Worm (Caenorhabditis elegans) whole organism, L2 larva: Measurements from ENCODE around the gene egl-13.
A peak's percentile ranks its signal among the peaks of the same experiment; 100 is the strongest.

ENCODE experiments used
- F13H6.1 ChIP-seq: sonication (generic microtip); optimal IDR thresholded peaks from 2 replicates; lab custom pipeline; 2016; ENCODE audit warnings: missing genetic modification characterization, missing compliant biosample characterization
- R02D3.7 ChIP-seq: fragments of 150-350 bp; optimal IDR thresholded peaks from 2 replicates; lab custom pipeline; 2014; ENCODE audit warnings: missing biosample characterization, missing genetic modification characterization
- Y55F3AM.14 ChIP-seq: fragments of 200-800 bp; sonication (Bioruptor generic); optimal IDR thresholded peaks from 2 replicates; lab custom pipeline; 2018; ENCODE audit warnings: mild to moderate bottlenecking, missing genetic modification characterization, missing compliant biosample characterization
- ZK546.5 ChIP-seq: sonication (generic microtip); optimal IDR thresholded peaks from 2 replicates; lab custom pipeline; 2017; ENCODE audit warnings: missing biosample characterization, missing genetic modification characterization
- ama-1 ChIP-seq: fragments of 150-350 bp; optimal IDR thresholded peaks from 2 replicates; lab custom pipeline; 2018; ENCODE audit warnings: inconsistent platforms
- blmp-1 ChIP-seq: sonication (generic microtip); optimal IDR thresholded peaks from 2 replicates; lab custom pipeline; 2017; ENCODE audit warnings: missing genetic modification characterization, mild to moderate bottlenecking, missing compliant biosample characterization, antibody characterized with exemption, moderate library complexity; ENCODE audit not compliant: insufficient read depth
- ceh-16 ChIP-seq: fragments of 150-350 bp; optimal IDR thresholded peaks from 2 replicates; lab custom pipeline; 2014; ENCODE audit warnings: missing biosample characterization, missing genetic modification characterization
- ceh-82 ChIP-seq: fragments of 150-350 bp; optimal IDR thresholded peaks from 2 replicates; lab custom pipeline; 2014; ENCODE audit warnings: missing biosample characterization, missing genetic modification characterization
- crh-2 ChIP-seq: sonication (generic microtip); optimal IDR thresholded peaks from 2 replicates; lab custom pipeline; 2017; ENCODE audit warnings: missing biosample characterization, missing genetic modification characterization
- dmd-4 ChIP-seq: sonication (generic microtip); optimal IDR thresholded peaks from 2 replicates; lab custom pipeline; 2017; ENCODE audit warnings: missing biosample characterization, missing genetic modification characterization
- egl-27 ChIP-seq: sonication (generic microtip); optimal IDR thresholded peaks from 3 replicates; lab custom pipeline; 2017; ENCODE audit warnings: missing biosample characterization, missing genetic modification reagents, missing genetic modification characterization
- elt-1 ChIP-seq: fragments of 150-350 bp; optimal IDR thresholded peaks from 2 replicates; lab custom pipeline; 2014; ENCODE audit warnings: missing biosample characterization, missing genetic modification characterization
- gmeb-1 ChIP-seq: fragments of 150-350 bp; optimal IDR thresholded peaks from 2 replicates; lab custom pipeline; 2014; ENCODE audit warnings: missing biosample characterization, missing genetic modification characterization
- lin-13 ChIP-seq: fragments of 150-350 bp; optimal IDR thresholded peaks from 2 replicates; lab custom pipeline; 2014; ENCODE audit warnings: missing biosample characterization, missing genetic modification reagents, missing genetic modification characterization
- lsy-2 ChIP-seq, 2 experiments: fragments of 150-350 bp in 1 of 2; sonication (generic microtip) in 1 of 2; optimal IDR thresholded peaks; 2 replicates each; lab custom pipeline; 2014 to 2017; ENCODE audit warnings: missing biosample characterization in 2 of 2, missing genetic modification characterization in 2 of 2
- mdl-1 ChIP-seq, 2 experiments: fragments of 150-350 bp in 1 of 2; sonication (generic microtip) in 1 of 2; optimal IDR thresholded peaks; 2 replicates each; lab custom pipeline; 2017; ENCODE audit warnings: missing biosample characterization in 2 of 2, missing genetic modification characterization in 2 of 2
- nhr-10 ChIP-seq: sonication (generic microtip); optimal IDR thresholded peaks from 2 replicates; lab custom pipeline; 2017; ENCODE audit warnings: missing biosample characterization, missing genetic modification characterization
- nhr-129 ChIP-seq: fragments of 150-350 bp; optimal IDR thresholded peaks from 2 replicates; lab custom pipeline; 2014; ENCODE audit warnings: missing biosample characterization, missing genetic modification characterization
- nhr-21 ChIP-seq: fragments of 150-350 bp; optimal IDR thresholded peaks from 2 replicates; lab custom pipeline; 2014; ENCODE audit warnings: missing biosample characterization, missing genetic modification characterization
- nhr-23 ChIP-seq: fragments of 150-350 bp; optimal IDR thresholded peaks from 2 replicates; lab custom pipeline; 2014; ENCODE audit warnings: missing biosample characterization, missing genetic modification reagents, missing genetic modification characterization
- nhr-237 ChIP-seq: fragments of 150-350 bp; optimal IDR thresholded peaks from 2 replicates; lab custom pipeline; 2014; ENCODE audit warnings: missing biosample characterization, missing genetic modification characterization
- nhr-25 ChIP-seq: fragments of 150-350 bp; sonication (generic microtip); optimal IDR thresholded peaks from 3 replicates; lab custom pipeline; 2014; ENCODE audit warnings: missing biosample characterization, missing genetic modification characterization
- nhr-77 ChIP-seq: fragments of 150-350 bp; optimal IDR thresholded peaks from 2 replicates; lab custom pipeline; 2014; ENCODE audit warnings: missing biosample characterization, missing genetic modification characterization
- sem-4 ChIP-seq: fragments of 150-350 bp; optimal IDR thresholded peaks from 2 replicates; lab custom pipeline; 2014; ENCODE audit warnings: missing biosample characterization, missing genetic modification reagents, missing genetic modification characterization
- skn-1 ChIP-seq: sonication (generic microtip); optimal IDR thresholded peaks from 2 replicates; lab custom pipeline; 2017; ENCODE audit warnings: missing biosample characterization, missing genetic modification characterization
- sma-3 ChIP-seq: sonication (generic microtip); optimal IDR thresholded peaks from 2 replicates; lab custom pipeline; 2016; ENCODE audit warnings: missing genetic modification reagents, missing genetic modification characterization, missing compliant biosample characterization
- sma-9 ChIP-seq, 2 experiments: fragments of 150-350 bp in 1 of 2; sonication (generic microtip) in 1 of 2; optimal IDR thresholded peaks; 2 replicates each; lab custom pipeline; 2014 to 2016; ENCODE audit warnings: missing genetic modification characterization in 2 of 2, mild to moderate bottlenecking in 1 of 2, missing biosample characterization in 1 of 2, missing compliant biosample characterization in 1 of 2, missing genetic modification reagents in 1 of 2, moderate library complexity in 1 of 2
- snpc-4 ChIP-seq: fragments of 150-350 bp; optimal IDR thresholded peaks from 2 replicates; lab custom pipeline; 2014; ENCODE audit warnings: missing biosample characterization, missing genetic modification characterization
- unc-55 ChIP-seq: fragments of 150-350 bp; sonication (generic microtip); optimal IDR thresholded peaks from 3 replicates; lab custom pipeline; 2014; ENCODE audit warnings: missing biosample characterization, missing genetic modification reagents, missing genetic modification characterization
- unc-62 ChIP-seq: fragments of 150-350 bp; optimal IDR thresholded peaks from 2 replicates; lab custom pipeline; 2014; ENCODE audit warnings: missing biosample characterization, missing genetic modification reagents, missing genetic modification characterization
- zag-1 ChIP-seq: fragments of 150-350 bp; optimal IDR thresholded peaks from 2 replicates; lab custom pipeline; 2014; ENCODE audit warnings: missing biosample characterization, missing genetic modification characterization
- ztf-1 ChIP-seq: fragments of 200-800 bp; sonication (Bioruptor generic); conservative IDR thresholded peaks from 2 replicates; pipeline ENCODE4 v1.3.6; 2022; ENCODE audit warnings: missing genetic modification characterization, missing compliant biosample characterization
- ztf-11 ChIP-seq: sonication (generic microtip); optimal IDR thresholded peaks from 2 replicates; lab custom pipeline; 2017; ENCODE audit warnings: missing biosample characterization, missing genetic modification characterization
- ztf-4 ChIP-seq: fragments of 150-350 bp; optimal IDR thresholded peaks from 2 replicates; lab custom pipeline; 2014; ENCODE audit warnings: missing biosample characterization, missing genetic modification characterization

The egl-13 gene

DNA sequence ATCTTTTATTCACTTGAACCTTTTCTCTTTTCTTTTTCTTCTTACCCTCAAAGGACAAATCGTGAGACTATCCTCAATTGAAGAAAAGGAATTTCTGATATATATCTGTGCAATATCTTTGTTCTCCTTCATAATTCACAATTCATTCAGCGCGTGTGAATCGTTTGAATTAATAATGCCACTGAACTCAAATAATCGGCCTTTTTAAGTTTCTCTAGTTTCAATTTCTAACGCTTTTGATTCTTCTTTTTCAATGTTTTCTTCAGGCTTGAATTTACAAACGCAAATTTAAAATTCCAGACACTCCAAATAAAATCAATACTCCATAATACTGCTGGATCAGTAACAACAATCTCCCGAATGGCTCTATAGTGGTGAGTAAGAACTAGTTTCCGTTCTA lies at the start of gene egl-13:
Gene egl-13, plus strand, starts transcription at position 301 of the 400 bp plus-strand sequence.
- TF ChIP-seq crh-2 (tag; lab: Kevin White, UChicago) (no peak), nhr-23 (tag; lab: Kevin White, UChicago) (no peak), sem-4 (tag; lab: Kevin White, UChicago) (no peak), mdl-1 (tag; optimal IDR thresholded peaks at IDR 0.05; lab: Kevin White, UChicago) (no peak), dmd-4 (tag; lab: Kevin White, UChicago) (no peak), ama-1 (lab: Kevin White, UChicago) (no peak), skn-1 (tag; lab: Kevin White, UChicago) (no peak), nhr-77 (no peak), sma-9 (GFP tag; optimal IDR thresholded peaks at IDR 0.05; lab: Kevin White, UChicago) (no peak), sma-9 (tag; optimal IDR thresholded peaks at IDR 0.05; lab: Kevin White, UChicago) (no peak), ztf-4 (tag; lab: Kevin White, UChicago) (no peak), snpc-4 (tag; lab: Kevin White, UChicago) (no peak)

DNA sequence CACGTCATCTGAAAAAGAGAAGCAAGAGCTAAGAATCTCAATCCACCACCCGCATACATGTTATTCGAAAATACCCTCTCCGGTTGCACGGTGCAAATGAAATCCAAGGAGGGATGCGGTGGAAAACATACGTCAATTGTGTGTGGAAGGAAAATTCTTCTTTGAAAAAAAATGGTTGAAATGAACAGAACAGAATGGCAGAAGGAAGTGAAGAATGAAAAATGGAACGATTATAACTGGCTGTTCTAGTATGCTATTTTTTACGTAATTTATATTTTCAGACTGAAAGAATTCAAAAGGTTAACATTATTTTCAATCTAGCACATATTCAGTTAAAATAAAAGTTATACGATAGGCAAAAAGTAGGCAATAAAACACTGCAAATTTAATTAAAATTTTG lies 47.6 kb upstream of the egl-13 start:
- TF ChIP-seq ZK546.5 (no peak), nhr-77 (no peak), nhr-129 (tag; lab: Kevin White, UChicago) (no peak), dmd-4 (tag; lab: Kevin White, UChicago) (no peak), nhr-10 (tag; lab: Kevin White, UChicago) (no peak), ceh-16 (no peak)

DNA sequence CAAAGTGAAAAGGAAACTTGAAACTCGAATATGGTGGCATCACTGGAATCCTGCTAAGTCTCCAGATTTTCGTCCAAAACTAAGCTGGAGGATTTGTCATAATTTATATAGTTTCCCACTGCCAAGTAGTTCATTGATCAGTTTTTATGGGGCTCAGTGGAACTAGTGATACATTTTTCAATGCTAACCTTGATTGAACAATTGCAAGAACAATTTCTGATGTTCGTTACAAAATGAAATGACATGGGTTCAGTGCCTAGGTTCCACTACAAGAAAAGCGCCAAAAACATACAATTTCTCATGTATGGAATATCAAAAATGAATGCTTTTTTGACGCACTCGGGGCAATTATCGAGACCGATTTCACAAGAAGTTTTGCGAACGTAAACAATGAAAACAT lies 41.8 kb upstream of the egl-13 start:
- TF ChIP-seq lin-13 (GFP tag; lab: Kevin White, UChicago) = no peak
- TF ChIP-seq skn-1 (tag; lab: Kevin White, UChicago) = no peak
- TF ChIP-seq ztf-11 (tag; lab: Kevin White, UChicago) = no peak
- no peak for TF ChIP-seq nhr-10 (tag; lab: Kevin White, UChicago)
- TF ChIP-seq zag-1 = no peak
- TF ChIP-seq nhr-237 (tag; lab: Kevin White, UChicago) = no peak
- TF ChIP-seq unc-55 (GFP tag; lab: Kevin White, UChicago) = no peak
- no peak for TF ChIP-seq elt-1
- TF ChIP-seq mdl-1 (tag; optimal IDR thresholded peaks at IDR 0.05; lab: Kevin White, UChicago) = no peak
- TF ChIP-seq nhr-129 (tag; lab: Kevin White, UChicago) = no peak
- no peak for TF ChIP-seq F13H6.1 (tag; lab: Kevin White, UChicago)
- no peak for TF ChIP-seq ceh-82 (tag; lab: Kevin White, UChicago)
- no peak for TF ChIP-seq ztf-1 (GFP tag; lab: Robert Waterston, UW)
- no peak for TF ChIP-seq gmeb-1 (tag; lab: Kevin White, UChicago)
- no peak for TF ChIP-seq egl-27 (tag; lab: Kevin White, UChicago)
- no peak for TF ChIP-seq blmp-1 (tag; lab: Kevin White, UChicago)
- TF ChIP-seq, all 48 proteins: peak for 0

DNA sequence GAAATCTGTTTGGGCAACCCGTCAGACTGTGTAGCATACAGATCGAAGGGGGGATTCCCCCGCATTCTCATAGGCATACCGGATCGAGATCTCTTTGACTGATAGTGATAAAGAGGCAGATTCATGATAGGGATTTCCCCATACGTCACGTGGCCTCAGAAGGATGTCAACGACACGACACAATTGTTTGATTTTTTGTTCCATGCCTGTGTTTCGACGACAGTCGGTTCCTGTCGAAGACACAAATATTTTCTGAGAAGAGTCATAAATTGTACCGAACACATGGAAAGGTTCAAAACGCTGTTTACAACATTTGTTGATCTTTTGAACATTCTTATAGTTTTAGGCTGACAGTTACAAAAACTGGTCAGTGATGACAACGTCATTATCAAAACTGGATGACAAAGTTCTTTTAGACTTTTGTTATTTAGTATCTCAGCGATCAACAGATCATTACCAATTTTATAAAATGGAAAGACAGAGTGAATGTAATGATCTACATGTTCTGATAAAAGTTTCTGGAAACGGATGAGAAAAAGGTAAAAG lies 35.1 kb upstream of the egl-13 start:
- TF ChIP-seq F13H6.1 (tag; lab: Kevin White, UChicago) = peak; percentile 5
- peak; percentile 61 for TF ChIP-seq nhr-25
- TF ChIP-seq Y55F3AM.14 (GFP tag; lab: Kevin White, UChicago) = peak; percentile 43
- peak in 1 of 2 experiments; percentile 7 for TF ChIP-seq lsy-2 (tag; optimal IDR thresholded peaks at IDR 0.05; lab: Kevin White, UChicago)
- TF ChIP-seq nhr-129 (tag; lab: Kevin White, UChicago) = no peak
- TF ChIP-seq gmeb-1 (tag; lab: Kevin White, UChicago) = peak; percentile 52
- no peak for TF ChIP-seq ztf-1 (GFP tag; lab: Robert Waterston, UW)
- no peak for TF ChIP-seq snpc-4 (tag; lab: Kevin White, UChicago)
- no peak for TF ChIP-seq R02D3.7 (tag; lab: Kevin White, UChicago)
- peak; percentile 90 for TF ChIP-seq sma-9 (GFP tag; optimal IDR thresholded peaks at IDR 0.05; lab: Kevin White, UChicago)
- no peak for TF ChIP-seq sma-9 (tag; optimal IDR thresholded peaks at IDR 0.05; lab: Kevin White, UChicago)
- TF ChIP-seq mdl-1 (tag; optimal IDR thresholded peaks at IDR 0.05; lab: Kevin White, UChicago) = peak; percentile 48 to 61
- peak; percentile 40 for TF ChIP-seq blmp-1 (tag; lab: Kevin White, UChicago)
- TF ChIP-seq sem-4 (tag; lab: Kevin White, UChicago) = no peak
- TF ChIP-seq sma-3 (GFP tag; lab: Kevin White, UChicago) = peak; percentile 52
- no peak for TF ChIP-seq unc-62
- peak; percentile 85 for TF ChIP-seq nhr-21 (tag; lab: Kevin White, UChicago)
